Worm (Caenorhabditis elegans): ENCODE measurements around the gene sam-4.

- TF ChIP-seq pha-4 (tag; optimal IDR thresholded peaks at IDR 0.05) (no peak), tbx-8 (GFP tag; optimal IDR thresholded peaks at IDR 0.05) (no peak), ces-1 (GFP tag; optimal IDR thresholded peaks at IDR 0.05) (no peak), M03D4.4 (tag; optimal IDR thresholded peaks at IDR 0.05) (no peak), blmp-1 (tag; optimal IDR thresholded peaks at IDR 0.05) (no peak), ceh-43 (GFP tag; optimal IDR thresholded peaks at IDR 0.05) (no peak), nhr-76 (tag; optimal IDR thresholded peaks at IDR 0.05) (no peak), elt-1 (tag; optimal IDR thresholded peaks at IDR 0.05; ENCODE audit: borderline replicate concordance, insufficient read depth) (no peak), snpc-4 (tag; optimal IDR thresholded peaks at IDR 0.05) (no peak), ztf-11 (tag; optimal IDR thresholded peaks at IDR 0.05) (no peak), nhr-237 (tag; optimal IDR thresholded peaks at IDR 0.05) (no peak), bed-3 (GFP tag; optimal IDR thresholded peaks at IDR 0.05) (no peak)
Observed at ce11 chrII:5668830-5669229, 19.7 kb upstream of the sam-4 start, which contains the start of gene C25H3.7.

Data from whole organism, mixed stage, embryonic.